Worm (Caenorhabditis elegans): ENCODE results near the gene F54A3.5.

F54A3.5 gene

ce11 chrII:2223467-2223866 lies 2.0 kb downstream of the F54A3.5 start, which contains the start of gene cbs-2:
cbs-2 (minus strand) TSS chrII:2223567.
- TF ChIP-seq ceh-9 (tag; optimal IDR thresholded peaks at IDR 0.05) (no peak), pqm-1 (tag; optimal IDR thresholded peaks at IDR 0.05) (no peak), nhr-25 (tag; optimal IDR thresholded peaks at IDR 0.05) (no peak), sea-2 (GFP tag; optimal IDR thresholded peaks at IDR 0.05) (no peak)

ce11 chrII:2221196-2221896 lies 4.2 kb downstream of the F54A3.5 start:
- TF ChIP-seq fkh-2 (tag; optimal IDR thresholded peaks at IDR 0.05) = no peak

DNA sequence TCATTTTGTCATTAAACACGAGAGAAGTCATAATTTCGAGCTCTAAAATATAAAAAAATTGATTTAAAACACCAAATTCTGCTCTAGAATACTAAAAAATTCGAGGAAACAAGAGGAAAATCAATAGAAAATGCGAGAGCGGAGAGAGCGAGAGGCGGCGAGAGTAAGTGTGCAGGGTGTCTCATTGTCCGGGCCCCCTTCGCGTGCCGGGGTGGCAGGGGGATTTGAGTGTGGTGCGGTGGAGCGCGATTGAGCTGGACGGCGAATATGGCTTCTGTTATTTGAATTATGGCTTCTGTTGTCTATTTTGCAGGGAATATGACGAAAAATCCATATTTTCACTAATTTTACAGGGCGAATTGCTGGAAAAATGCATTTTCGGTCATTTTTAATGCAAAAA lies 5.6 kb downstream of the F54A3.5 start, which contains the start of gene Y59C2A.3:
Y59C2A.3 (minus strand) TSS at position 42 of the 400 bp plus-strand sequence.
- TF ChIP-seq mdl-1 (tag; optimal IDR thresholded peaks at IDR 0.05) = no peak
- TF ChIP-seq fos-1 (tag; optimal IDR thresholded peaks at IDR 0.05) = no peak
- TF ChIP-seq nhr-28 (tag; optimal IDR thresholded peaks at IDR 0.05) = no peak
- TF ChIP-seq lin-39 (tag; optimal IDR thresholded peaks at IDR 0.05) = peak; percentile 83
- peak; percentile 40 for TF ChIP-seq pha-4 (tag; optimal IDR thresholded peaks at IDR 0.05)
- peak; percentile 68 for TF ChIP-seq lin-15B (tag; optimal IDR thresholded peaks at IDR 0.05)
- peak; percentile 61 for TF ChIP-seq hmg-11 (tag; optimal IDR thresholded peaks at IDR 0.05)
- peak; percentile 56 for TF ChIP-seq snpc-4 (tag; optimal IDR thresholded peaks at IDR 0.05)
- TF ChIP-seq nfya-1 (tag; optimal IDR thresholded peaks at IDR 0.05; ENCODE audit: insufficient read depth) = peak; percentile 68

- TF ChIP-seq ceh-82 (tag; optimal IDR thresholded peaks at IDR 0.05) (no peak), ceh-9 (tag; optimal IDR thresholded peaks at IDR 0.05) (no peak), jun-1 (tag; optimal IDR thresholded peaks at IDR 0.05) (no peak), aly-2 (tag; optimal IDR thresholded peaks at IDR 0.05) (no peak), nhr-23 (tag; optimal IDR thresholded peaks at IDR 0.05) (no peak), tbx-2 (tag; optimal IDR thresholded peaks at IDR 0.05) (no peak), eor-1 (tag; optimal IDR thresholded peaks at IDR 0.05) (no peak), snpc-4 (tag; optimal IDR thresholded peaks at IDR 0.05) (no peak), nhr-76 (tag; optimal IDR thresholded peaks at IDR 0.05) (no peak), daf-12 (tag; optimal IDR thresholded peaks at IDR 0.05) (no peak), fkh-2 (tag; optimal IDR thresholded peaks at IDR 0.05) (no peak), zag-1 (tag; optimal IDR thresholded peaks at IDR 0.05) (no peak), sea-2 (GFP tag; optimal IDR thresholded peaks at IDR 0.05) (no peak), fkh-10 (GFP tag; optimal IDR thresholded peaks at IDR 0.05) (no peak), nhr-12 (tag; optimal IDR thresholded peaks at IDR 0.05) (no peak)
Measured at ce11 chrII:2216940-2217664, 8.4 kb downstream of the F54A3.5 start.

ce11 chrII:2215512-2215911 lies 10.0 kb downstream of the F54A3.5 start:
- no peak for TF ChIP-seq R02D3.7 (tag; optimal IDR thresholded peaks at IDR 0.05)
- TF ChIP-seq ZK546.5 (tag; optimal IDR thresholded peaks at IDR 0.05) = no peak
- TF ChIP-seq elt-3 (tag; optimal IDR thresholded peaks at IDR 0.05) = no peak
- no peak for TF ChIP-seq lin-15B (tag; optimal IDR thresholded peaks at IDR 0.05)
- no peak for TF ChIP-seq nhr-12 (tag; optimal IDR thresholded peaks at IDR 0.05)
- no peak for TF ChIP-seq fkh-10 (GFP tag; optimal IDR thresholded peaks at IDR 0.05)
- TF ChIP-seq pha-4 (tag; optimal IDR thresholded peaks at IDR 0.05) = no peak
- no peak for TF ChIP-seq nhr-25 (tag; optimal IDR thresholded peaks at IDR 0.05)
- no peak for TF ChIP-seq unc-39 (tag; optimal IDR thresholded peaks at IDR 0.05)

DNA sequence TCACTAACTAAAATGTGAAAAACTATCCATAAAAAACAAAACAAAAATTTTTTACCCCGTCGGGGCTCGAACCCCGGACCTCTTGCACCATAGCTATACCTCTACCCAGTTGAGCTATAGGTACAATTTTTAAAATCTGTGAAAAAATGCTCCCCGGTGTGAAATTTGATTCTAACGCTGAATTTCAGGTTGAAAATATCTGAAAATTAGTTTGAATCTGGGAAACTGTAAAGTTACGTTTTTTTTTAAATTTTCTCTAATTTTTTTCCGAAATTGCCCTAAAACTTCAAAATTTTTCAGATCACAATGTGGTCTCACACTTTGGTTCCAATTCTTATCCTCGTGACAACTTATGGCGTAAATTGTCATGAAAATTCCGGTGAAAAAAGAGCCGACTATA lies 17.7 kb downstream of the F54A3.5 start, which contains the start of gene Y59C2A.1:
Y59C2A.1 (plus strand) TSS at position 301 of the 400 bp plus-strand sequence.
- TF ChIP-seq tbx-2 (tag; optimal IDR thresholded peaks at IDR 0.05) (no peak), nhr-23 (tag; optimal IDR thresholded peaks at IDR 0.05) (no peak), unc-39 (tag; optimal IDR thresholded peaks at IDR 0.05) (no peak), mml-1 (tag; optimal IDR thresholded peaks at IDR 0.05) (no peak), lsy-12 (tag; optimal IDR thresholded peaks at IDR 0.05) (no peak), nhr-11 (tag; optimal IDR thresholded peaks at IDR 0.05) (no peak), unc-62 (GFP tag; optimal IDR thresholded peaks at IDR 0.05) (no peak), R02D3.7 (tag; optimal IDR thresholded peaks at IDR 0.05) (no peak), nhr-28 (tag; optimal IDR thresholded peaks at IDR 0.05) (no peak), nhr-43 (tag; optimal IDR thresholded peaks at IDR 0.05; ENCODE audit: poor library complexity, severe bottlenecking) (no peak)

Measured in whole organism, L3 larva.